Fruit fly (Drosophila melanogaster) whole organism, pupa: ENCODE measurements around the gene PGAP5.

Source experiments
- CG10348 ChIP-seq: fragments of 200-800 bp; sonication (Bioruptor generic); IDR thresholded peaks from 2 replicates; pipeline ENCODE4 v1.3.6; 2022; ENCODE audit warnings: missing biosample characterization, missing genetic modification characterization
- CG13204 ChIP-seq: fragments of 200-800 bp; sonication (Bioruptor generic); optimal IDR thresholded peaks from 2 replicates; lab custom pipeline; 2018; ENCODE audit warnings: missing biosample characterization, mild to moderate bottlenecking, missing genetic modification characterization, moderate library complexity
- CG14655 ChIP-seq: fragments of 200-800 bp; sonication (Bioruptor generic); optimal IDR thresholded peaks from 3 replicates; lab custom pipeline; 2017; ENCODE audit warnings: mild to moderate bottlenecking, missing biosample characterization, missing genetic modification reagents, missing genetic modification characterization
- CG15710 ChIP-seq: fragments of 200-800 bp; sonication (Bioruptor generic); optimal IDR thresholded peaks from 2 replicates; lab custom pipeline; 2018; ENCODE audit warnings: missing biosample characterization, mild to moderate bottlenecking, missing genetic modification characterization, moderate library complexity
- CG32121 ChIP-seq: fragments of 200-800 bp; sonication (Bioruptor generic); IDR thresholded peaks from 2 replicates; pipeline ENCODE4 v1.3.6; 2022; ENCODE audit warnings: missing biosample characterization, missing genetic modification characterization
- CG34367 ChIP-seq: fragments of 200-800 bp; sonication (Bioruptor generic); optimal IDR thresholded peaks from 2 replicates; lab custom pipeline; 2018; ENCODE audit warnings: missing biosample characterization, mild to moderate bottlenecking, missing genetic modification characterization
- CG4496 ChIP-seq: fragments of 200-800 bp; sonication (Bioruptor generic); IDR thresholded peaks from 3 replicates; pipeline ENCODE4 v1.3.6; 2022; ENCODE audit warnings: missing biosample characterization, missing genetic modification characterization
- CG8159 ChIP-seq: fragments of 200-800 bp; sonication (Bioruptor generic); optimal IDR thresholded peaks from 3 replicates; lab custom pipeline; 2018; ENCODE audit warnings: missing biosample characterization, mild to moderate bottlenecking, missing genetic modification characterization, moderate library complexity
- CG8301 ChIP-seq: fragments of 200-800 bp; sonication (Bioruptor generic); optimal IDR thresholded peaks from 2 replicates; lab custom pipeline; 2018; ENCODE audit warnings: missing biosample characterization, mild to moderate bottlenecking, missing genetic modification characterization
- D1 ChIP-seq: fragments of 200-800 bp; sonication (Bioruptor generic); optimal IDR thresholded peaks from 2 replicates; lab custom pipeline; 2018; ENCODE audit warnings: missing biosample characterization, mild to moderate bottlenecking, missing genetic modification characterization, moderate library complexity
- EcR ChIP-seq: fragments of 200-800 bp; sonication (Bioruptor generic); optimal IDR thresholded peaks from 3 replicates; lab custom pipeline; 2019; ENCODE audit warnings: missing biosample characterization, missing genetic modification characterization, mild to moderate bottlenecking, moderate library complexity, missing genetic modification reagents
- Ets98B ChIP-seq: fragments of 200-800 bp; sonication (Bioruptor generic); IDR thresholded peaks from 2 replicates; pipeline ENCODE4 v1.3.6; 2022; ENCODE audit warnings: missing biosample characterization, missing genetic modification characterization
- Pif1A ChIP-seq: fragments of 200-800 bp; sonication (Bioruptor generic); optimal IDR thresholded peaks from 3 replicates; lab custom pipeline; 2016; ENCODE audit warnings: missing biosample characterization, missing genetic modification characterization
- Pif1B ChIP-seq: fragments of 200-800 bp; sonication (Bioruptor generic); optimal IDR thresholded peaks from 3 replicates; lab custom pipeline; 2016; ENCODE audit warnings: missing biosample characterization, missing genetic modification characterization
- fd96Ca ChIP-seq: fragments of 200-800 bp; sonication (Bioruptor generic); IDR thresholded peaks from 3 replicates; pipeline ENCODE4 v1.3.6; 2022; ENCODE audit warnings: missing biosample characterization, missing genetic modification characterization
- rn ChIP-seq: fragments of 200-800 bp; sonication (Bioruptor generic); IDR thresholded peaks from 2 replicates; pipeline ENCODE4 v1.3.6; 2022; ENCODE audit warnings: missing biosample characterization, missing genetic modification characterization

The PGAP5 gene

DNA sequence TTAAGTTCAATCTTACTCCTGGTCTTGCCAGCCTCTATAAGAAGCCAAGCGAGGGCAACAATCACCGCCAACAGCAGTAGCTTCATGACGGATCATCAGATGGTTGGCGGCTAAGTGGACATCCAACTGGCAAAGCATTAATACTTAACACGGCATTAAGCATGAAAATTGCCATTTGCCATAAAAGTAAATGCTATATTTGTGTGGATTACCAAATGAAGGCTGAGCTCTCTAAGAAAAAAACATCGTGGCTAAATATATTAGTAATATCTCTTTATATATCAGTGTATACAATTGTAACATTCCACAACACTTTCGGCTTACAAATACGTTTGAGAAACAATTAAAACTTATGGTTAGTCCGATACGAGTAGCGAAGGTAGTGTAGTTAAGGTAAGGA lies 45.2 kb downstream of the PGAP5 start, which contains the start of gene CG43057:
Gene CG43057, minus strand, starts transcription at position 101 of the 400 bp plus-strand sequence.
- TF ChIP-seq CG4496 (no peak), Pif1B (GFP tag; lab: Kevin White, UChicago) (no peak), fd96Ca (GFP tag; lab: Robert Waterston, UW) (no peak), CG14655 (GFP tag; lab: Kevin White, UChicago) (no peak), CG15710 (tag; lab: Kevin White, UChicago) (no peak), Pif1A (GFP tag; lab: Kevin White, UChicago) (no peak), CG13204 (GFP tag; lab: Kevin White, UChicago) (no peak), rn (GFP tag; lab: Robert Waterston, UW) (no peak), CG8301 (tag; lab: Kevin White, UChicago) (no peak), CG32121 (GFP tag; lab: Robert Waterston, UW) (no peak), D1 (tag; lab: Kevin White, UChicago) (no peak), EcR (GFP tag; lab: Kevin White, UChicago) (no peak), Ets98B (no peak), CG8159 (no peak), CG10348 (GFP tag; lab: Robert Waterston, UW) (no peak), CG34367 (no peak)
